Worm (Caenorhabditis elegans) whole organism, L4/young adult: ENCODE results near the gene srx-12.

Experiments
- W03F9.2 ChIP-seq: fragments of 150-350 bp; optimal IDR thresholded peaks from 2 replicates; lab custom pipeline; 2014; ENCODE audit warnings: missing biosample characterization, missing genetic modification characterization
- dao-5 ChIP-seq: sonication (generic microtip); optimal IDR thresholded peaks from 2 replicates; lab custom pipeline; 2016; ENCODE audit warnings: missing genotype, missing genetic modification characterization, moderate library complexity, missing compliant biosample characterization
- him-1 ChIP-seq: sonication (generic microtip); optimal IDR thresholded peaks from 2 replicates; lab custom pipeline; 2016; ENCODE audit warnings: missing genotype, missing genetic modification reagents, missing genetic modification characterization, missing compliant biosample characterization

ce11 chrIV:998914-999313 lies 46.9 kb upstream of the srx-12 start, which contains the start of gene Y55F3AM.5:
- TF ChIP-seq him-1 (tag; lab: Kevin White, UChicago), result no peak
- TF ChIP-seq W03F9.2 (tag; lab: Kevin White, UChicago), result no peak
- TF ChIP-seq dao-5 (tag; lab: Kevin White, UChicago), result no peak
